Fruit fly (Drosophila melanogaster): ENCODE results near the gene Corp.

Gene Corp

dm6 chrX:8240431-8240830, 30.8 kb downstream of the Corp start, which contains the start of gene CG2147 (continued):
- TF ChIP-seq CG4404 (GFP tag; IDR thresholded peaks at IDR 0.05) (no peak), D19B (GFP tag; optimal IDR thresholded peaks at IDR 0.05) (no peak), tna (GFP tag; IDR thresholded peaks at IDR 0.05; ENCODE audit: partially characterized antibody) (peak; percentile 73), ato (GFP tag; IDR thresholded peaks at IDR 0.05; ENCODE audit: partially characterized antibody) (peak; percentile 68), CG7963 (GFP tag; IDR thresholded peaks at IDR 0.05; ENCODE audit: partially characterized antibody) (peak; percentile 75), Atf3 (GFP tag; optimal IDR thresholded peaks at IDR 0.05) (no peak), CG34224 (GFP tag; IDR thresholded peaks at IDR 0.05; ENCODE audit: partially characterized antibody) (peak; percentile 91), Scr (GFP tag; IDR thresholded peaks at IDR 0.05; ENCODE audit: partially characterized antibody) (peak; percentile 81), Optix (GFP tag; IDR thresholded peaks at IDR 0.05) (no peak), CG14860 (GFP tag; IDR thresholded peaks at IDR 0.05; ENCODE audit: partially characterized antibody) (peak; percentile 74), vnd (GFP tag; IDR thresholded peaks at IDR 0.05; ENCODE audit: partially characterized antibody) (peak; percentile 66), CG15514 (GFP tag; optimal IDR thresholded peaks at IDR 0.05) (peak; percentile 51), hbn (GFP tag; IDR thresholded peaks at IDR 0.05; ENCODE audit: partially characterized antibody) (peak; percentile 84), CG14710 (tag; optimal IDR thresholded peaks at IDR 0.05) (peak; percentile 10), Bgb (GFP tag; IDR thresholded peaks at IDR 0.05; ENCODE audit: partially characterized antibody) (peak; percentile 83), CG6791 (GFP tag; IDR thresholded peaks at IDR 0.05; ENCODE audit: partially characterized antibody) (peak; percentile 87), mld (GFP tag; IDR thresholded peaks at IDR 0.05; ENCODE audit: partially characterized antibody) (0 out of 3 replicates have a peak, but pooled peaks have one; percentile 61), Doc3 (GFP tag; IDR thresholded peaks at IDR 0.05; ENCODE audit: partially characterized antibody) (peak; percentile 68), Med (GFP tag) (peak; percentile 55), Ets97D (GFP tag; optimal IDR thresholded peaks at IDR 0.05) (peak; percentile 30), Chrac-16 (GFP tag; optimal IDR thresholded peaks at IDR 0.05) (no peak), hb (GFP tag; IDR thresholded peaks at IDR 0.05; ENCODE audit: partially characterized antibody) (peak; percentile 75), CG2116 (GFP tag; optimal IDR thresholded peaks at IDR 0.05) (peak; percentile 65), inv (GFP tag; IDR thresholded peaks at IDR 0.05; ENCODE audit: partially characterized antibody) (peak; percentile 70), YL-1 (GFP tag; optimal IDR thresholded peaks at IDR 0.05) (peak; percentile 16), Xbp1 (GFP tag; optimal IDR thresholded peaks at IDR 0.05) (no peak), BEAF-32 (GFP tag; optimal IDR thresholded peaks at IDR 0.05) (peak; percentile 78), HLH4C (GFP tag; IDR thresholded peaks at IDR 0.05; ENCODE audit: partially characterized antibody) (peak; percentile 81), MESR4 (GFP tag; optimal IDR thresholded peaks at IDR 0.05) (peak; percentile 5), chinmo (GFP tag; IDR thresholded peaks at IDR 0.05; ENCODE audit: partially characterized antibody) (peak; percentile 78; the same call in 1 of the 4 replicates), lbe (GFP tag; optimal IDR thresholded peaks at IDR 0.05) (peak; percentile 28), CG6765 (GFP tag; optimal IDR thresholded peaks at IDR 0.05) (no peak), trem (tag; optimal IDR thresholded peaks at IDR 0.05) (peak; percentile 9), al (GFP tag; IDR thresholded peaks at IDR 0.05) (no peak), unc-4 (GFP tag; IDR thresholded peaks at IDR 0.05; ENCODE audit: partially characterized antibody) (peak; percentile 89), CG11247 (GFP tag; IDR thresholded peaks at IDR 0.05) (no peak), nerfin-2 (GFP tag; IDR thresholded peaks at IDR 0.05; ENCODE audit: partially characterized antibody) (peak; percentile 71), CG13287 (GFP tag; IDR thresholded peaks at IDR 0.05; ENCODE audit: partially characterized antibody) (peak; percentile 92), CG2129 (GFP tag; IDR thresholded peaks at IDR 0.05; ENCODE audit: partially characterized antibody) (peak; percentile 29; the same call in 1 of the 2 replicates), Opbp (GFP tag; IDR thresholded peaks at IDR 0.05; ENCODE audit: partially characterized antibody) (peak; percentile 79), NfI (GFP tag; optimal IDR thresholded peaks at IDR 0.05) (no peak), lmd (GFP tag; IDR thresholded peaks at IDR 0.05) (no peak), stwl (tag; optimal IDR thresholded peaks at IDR 0.05) (peak; percentile 36), zen2 (GFP tag; IDR thresholded peaks at IDR 0.05; ENCODE audit: partially characterized antibody) (peak; percentile 79), E2f2 (GFP tag; IDR thresholded peaks at IDR 0.05) (peak; percentile 92)
